Worm (Caenorhabditis elegans) whole organism, young adult: ENCODE results near the gene M05D6.8.
A peak's percentile ranks its signal among the peaks of the same experiment; 100 is the strongest.

Source experiments
- B0019.2 ChIP-seq: fragments of 200-800 bp; sonication (Bioruptor generic); conservative IDR thresholded peaks from 2 replicates; pipeline ENCODE4 v1.3.6; 2022; ENCODE audit warnings: missing genetic modification reagents, missing genetic modification characterization, missing compliant biosample characterization
- F33H1.4 ChIP-seq: fragments of 200-800 bp; sonication (Bioruptor generic); IDR thresholded peaks from 2 replicates; pipeline ENCODE4 v1.3.6; 2022; ENCODE audit warnings: missing genetic modification reagents, missing genetic modification characterization, missing compliant biosample characterization
- F39B2.1 ChIP-seq: fragments of 200-800 bp; sonication (Bioruptor generic); IDR thresholded peaks from 2 replicates; pipeline ENCODE4 v1.3.6; 2022; ENCODE audit warnings: missing genetic modification reagents, missing genetic modification characterization, missing compliant biosample characterization
- F49E8.2 ChIP-seq: sonication (generic microtip); optimal IDR thresholded peaks from 3 replicates; lab custom pipeline; 2017; ENCODE audit warnings: missing genetic modification characterization, mild to moderate bottlenecking, missing compliant biosample characterization, antibody characterized with exemption, moderate library complexity; ENCODE audit not compliant: insufficient read depth
- F57A8.1 ChIP-seq: fragments of 200-800 bp; sonication (Bioruptor generic); optimal IDR thresholded peaks from 2 replicates; lab custom pipeline; 2018; ENCODE audit warnings: mild to moderate bottlenecking, missing genetic modification characterization, moderate library complexity, missing compliant biosample characterization
- T26A5.8 ChIP-seq: sonication (generic microtip); optimal IDR thresholded peaks from 2 replicates; lab custom pipeline; 2016; ENCODE audit warnings: missing genetic modification characterization, missing compliant biosample characterization
- Y53G8AR.9 ChIP-seq: fragments of 200-800 bp; sonication (Bioruptor generic); conservative IDR thresholded peaks from 2 replicates; pipeline ENCODE4 v1.3.6; 2022; ENCODE audit warnings: missing genetic modification reagents, missing genetic modification characterization, missing compliant biosample characterization
- Y67H2A.10 ChIP-seq: fragments of 200-800 bp; sonication (Bioruptor generic); conservative IDR thresholded peaks from 2 replicates; pipeline ENCODE4 v1.3.6; 2022; ENCODE audit warnings: missing genetic modification reagents, missing genetic modification characterization, missing compliant biosample characterization
- akir-1 ChIP-seq: fragments of 200-800 bp; sonication (Bioruptor generic); optimal IDR thresholded peaks from 2 replicates; lab custom pipeline; 2018; ENCODE audit warnings: mild to moderate bottlenecking, missing genetic modification characterization, moderate library complexity, missing compliant biosample characterization
- atf-7 ChIP-seq: sonication (generic microtip); optimal IDR thresholded peaks from 2 replicates; lab custom pipeline; 2017; ENCODE audit warnings: mild to moderate bottlenecking, missing genetic modification characterization, missing compliant biosample characterization
- attf-3 ChIP-seq: fragments of 200-800 bp; sonication (Bioruptor generic); conservative IDR thresholded peaks from 2 replicates; pipeline ENCODE4 v1.3.6; 2022; ENCODE audit warnings: missing genetic modification reagents, missing genetic modification characterization, missing compliant biosample characterization
- bed-2 ChIP-seq: fragments of 200-800 bp; sonication (Bioruptor generic); IDR thresholded peaks from 2 replicates; pipeline ENCODE4 v1.3.6; 2022; ENCODE audit warnings: missing genetic modification reagents, missing genetic modification characterization, missing compliant biosample characterization
- cebp-1 ChIP-seq, 2 experiments: fragments of 200-800 bp in 1 of 2; sonication (Bioruptor generic) in 1 of 2; sonication (generic microtip) in 1 of 2; IDR thresholded peaks in 1 of 2; optimal IDR thresholded peaks in 1 of 2; 2 replicates each; pipeline versions ENCODE4 v1.3.6 to Lab custom; 2017 to 2022; ENCODE audit warnings: missing compliant biosample characterization in 2 of 2, missing genetic modification characterization in 2 of 2, mild to moderate bottlenecking in 1 of 2, missing genetic modification reagents in 1 of 2, moderate library complexity in 1 of 2
- ceh-58 ChIP-seq: fragments of 200-800 bp; sonication (Bioruptor generic); IDR thresholded peaks from 2 replicates; pipeline ENCODE4 v1.3.6; 2022; ENCODE audit warnings: missing genetic modification characterization, missing compliant biosample characterization
- egrh-3 ChIP-seq: fragments of 200-800 bp; sonication (Bioruptor generic); IDR thresholded peaks from 2 replicates; pipeline ENCODE4 v1.3.6; 2022; ENCODE audit warnings: missing genetic modification reagents, missing genetic modification characterization, missing compliant biosample characterization
- fkh-3 ChIP-seq: sonication (generic microtip); optimal IDR thresholded peaks from 2 replicates; lab custom pipeline; 2016; ENCODE audit warnings: mild to moderate bottlenecking, missing genetic modification characterization, missing compliant biosample characterization
- him-1 ChIP-seq: sonication (generic microtip); optimal IDR thresholded peaks from 2 replicates; lab custom pipeline; 2016; ENCODE audit warnings: missing genotype, missing genetic modification reagents, missing genetic modification characterization, missing compliant biosample characterization
- hsf-1 ChIP-seq: fragments of 200-800 bp; sonication (Bioruptor generic); IDR thresholded peaks from 2 replicates; pipeline ENCODE4 v1.3.6; 2022; ENCODE audit warnings: missing genetic modification reagents, missing genetic modification characterization, missing compliant biosample characterization
- let-526 ChIP-seq: fragments of 200-800 bp; sonication (Bioruptor generic); IDR thresholded peaks from 2 replicates; pipeline ENCODE4 v1.3.6; 2022; ENCODE audit warnings: missing genetic modification reagents, missing genetic modification characterization, missing compliant biosample characterization
- lin-40 ChIP-seq: sonication (generic microtip); optimal IDR thresholded peaks from 2 replicates; lab custom pipeline; 2016; ENCODE audit warnings: missing genetic modification characterization, mild to moderate bottlenecking, missing compliant biosample characterization, missing genotype, missing genetic modification reagents
- lin-54 ChIP-seq: fragments of 200-800 bp; sonication (Bioruptor generic); optimal IDR thresholded peaks from 2 replicates; lab custom pipeline; 2018; ENCODE audit warnings: mild to moderate bottlenecking, missing genetic modification characterization, missing compliant biosample characterization
- lir-1 ChIP-seq: fragments of 200-800 bp; sonication (Bioruptor generic); conservative IDR thresholded peaks from 2 replicates; pipeline ENCODE4 v1.3.6; 2022; ENCODE audit warnings: missing genetic modification reagents, missing genetic modification characterization, missing compliant biosample characterization
- madf-8 ChIP-seq: fragments of 200-800 bp; sonication (Bioruptor generic); conservative IDR thresholded peaks from 2 replicates; pipeline ENCODE4 v1.3.6; 2022; ENCODE audit warnings: missing genetic modification reagents, missing genetic modification characterization, missing compliant biosample characterization
- mes-4 ChIP-seq: sonication (generic microtip); optimal IDR thresholded peaks from 2 replicates; lab custom pipeline; 2016; ENCODE audit warnings: missing genotype, missing genetic modification characterization, missing compliant biosample characterization
- nhr-179 ChIP-seq: sonication (generic microtip); optimal IDR thresholded peaks from 2 replicates; lab custom pipeline; 2016; ENCODE audit warnings: mild to moderate bottlenecking, missing genetic modification characterization, missing compliant biosample characterization
- pha-4 ChIP-seq: fragments of 150-350 bp; sonication (generic microtip); optimal IDR thresholded peaks from 2 replicates; lab custom pipeline; 2014; ENCODE audit warnings: missing biosample characterization, missing genetic modification reagents, missing genetic modification characterization
- rcor-1 ChIP-seq: fragments of 200-800 bp; sonication (Bioruptor generic); IDR thresholded peaks from 2 replicates; pipeline ENCODE4 v1.3.6; 2022; ENCODE audit warnings: missing genetic modification reagents, missing genetic modification characterization, missing compliant biosample characterization
- sea-2 ChIP-seq: fragments of 200-800 bp; sonication (Bioruptor generic); IDR thresholded peaks from 2 replicates; pipeline ENCODE4 v1.3.6; 2022; ENCODE audit warnings: missing genetic modification characterization, missing compliant biosample characterization
- somi-1 ChIP-seq: fragments of 200-800 bp; sonication (Bioruptor generic); optimal IDR thresholded peaks from 2 replicates; lab custom pipeline; 2018; ENCODE audit warnings: mild to moderate bottlenecking, missing genetic modification characterization, missing compliant biosample characterization
- sptf-2 ChIP-seq: fragments of 200-800 bp; sonication (Bioruptor generic); optimal IDR thresholded peaks from 2 replicates; lab custom pipeline; 2018; ENCODE audit warnings: mild to moderate bottlenecking, missing genetic modification characterization, missing compliant biosample characterization
- tbp1 ChIP-seq: fragments of 200-800 bp; sonication (Bioruptor generic); optimal IDR thresholded peaks from 2 replicates; lab custom pipeline; 2018; ENCODE audit warnings: mild to moderate bottlenecking, missing genetic modification characterization, missing compliant biosample characterization
- tlf-1 ChIP-seq: fragments of 200-800 bp; sonication (Bioruptor generic); optimal IDR thresholded peaks from 2 replicates; lab custom pipeline; 2018; ENCODE audit warnings: mild to moderate bottlenecking, missing genetic modification characterization, missing compliant biosample characterization
- unc-130 ChIP-seq: sonication (generic microtip); optimal IDR thresholded peaks from 2 replicates; lab custom pipeline; 2016; ENCODE audit warnings: missing genetic modification reagents, missing genetic modification characterization, missing compliant biosample characterization
- zfh-2 ChIP-seq: fragments of 200-800 bp; sonication (Bioruptor generic); conservative IDR thresholded peaks from 2 replicates; pipeline ENCODE4 v1.3.6; 2022; ENCODE audit warnings: missing genetic modification reagents, missing genetic modification characterization, missing compliant biosample characterization
- ztf-18 ChIP-seq: sonication (generic microtip); optimal IDR thresholded peaks from 2 replicates; lab custom pipeline; 2016; ENCODE audit warnings: missing genotype, mild to moderate bottlenecking, missing genetic modification characterization, missing compliant biosample characterization

Gene M05D6.8

DNA sequence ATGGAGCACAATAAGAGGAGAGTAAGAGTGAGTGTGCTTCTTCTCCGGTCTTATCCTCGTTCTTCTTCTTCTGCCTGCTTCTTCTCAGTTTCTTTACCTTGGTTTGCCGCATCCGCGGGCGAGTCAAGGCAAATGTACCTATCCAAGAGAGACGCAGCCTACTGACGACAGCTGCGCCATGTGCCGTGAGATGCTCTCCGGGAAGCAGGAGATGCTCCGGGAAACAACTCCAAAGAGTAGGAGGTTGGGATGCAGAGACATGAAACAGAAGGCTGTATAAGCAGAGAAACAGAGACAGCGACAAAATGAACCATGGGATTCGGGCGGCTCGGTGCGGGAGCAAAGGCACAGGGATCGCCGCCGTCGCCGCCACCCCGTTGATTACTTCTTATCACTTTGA lies 28.0 kb upstream of the M05D6.8 start:
- TF ChIP-seq cebp-1 (GFP tag; IDR thresholded peaks at IDR 0.05; lab: Robert Waterston, UW) (no peak), cebp-1 (tag; optimal IDR thresholded peaks at IDR 0.05; lab: Kevin White, UChicago) (peak; percentile 11), unc-130 (GFP tag; lab: Kevin White, UChicago) (no peak), bed-2 (GFP tag; lab: Robert Waterston, UW) (0 out of 2 replicates have a peak, but pooled peaks have one; percentile 7), let-526 (GFP tag; lab: Robert Waterston, UW) (no peak)

DNA sequence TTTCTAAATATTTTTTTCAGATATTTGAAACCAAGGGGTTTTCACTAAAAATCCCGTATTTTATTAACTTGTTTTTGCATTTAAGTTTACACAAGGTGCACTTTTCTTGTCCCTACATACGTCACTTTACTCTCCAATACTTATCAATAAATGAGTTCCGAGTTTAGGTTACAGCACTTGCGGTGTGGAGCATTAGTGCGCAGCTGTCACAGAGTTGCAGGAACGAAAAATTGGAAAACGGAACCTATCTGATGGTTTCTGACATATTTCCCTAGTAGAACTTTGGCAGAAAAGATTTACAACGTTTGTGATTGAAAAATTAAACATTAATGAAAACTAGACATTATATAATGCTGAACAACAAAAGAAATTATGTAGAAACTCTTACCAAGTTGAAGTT lies 27.1 kb upstream of the M05D6.8 start:
- TF ChIP-seq pha-4, result no peak
- no peak for TF ChIP-seq nhr-179
- TF ChIP-seq fkh-3 (tag; lab: Kevin White, UChicago), result no peak
- TF ChIP-seq F33H1.4 (GFP tag; lab: Robert Waterston, UW), result no peak
- TF ChIP-seq attf-3, result no peak
- no peak for TF ChIP-seq atf-7 (tag; lab: Kevin White, UChicago)
- TF ChIP-seq somi-1 (GFP tag; lab: Kevin White, UChicago), result no peak
- no peak for TF ChIP-seq T26A5.8
- no peak for TF ChIP-seq ceh-58 (GFP tag; lab: Robert Waterston, UW)
- TF ChIP-seq F49E8.2 (tag; lab: Kevin White, UChicago), result no peak
- no peak for TF ChIP-seq bed-2 (GFP tag; lab: Robert Waterston, UW)
- TF ChIP-seq sea-2 (GFP tag; lab: Robert Waterston, UW), result no peak

DNA sequence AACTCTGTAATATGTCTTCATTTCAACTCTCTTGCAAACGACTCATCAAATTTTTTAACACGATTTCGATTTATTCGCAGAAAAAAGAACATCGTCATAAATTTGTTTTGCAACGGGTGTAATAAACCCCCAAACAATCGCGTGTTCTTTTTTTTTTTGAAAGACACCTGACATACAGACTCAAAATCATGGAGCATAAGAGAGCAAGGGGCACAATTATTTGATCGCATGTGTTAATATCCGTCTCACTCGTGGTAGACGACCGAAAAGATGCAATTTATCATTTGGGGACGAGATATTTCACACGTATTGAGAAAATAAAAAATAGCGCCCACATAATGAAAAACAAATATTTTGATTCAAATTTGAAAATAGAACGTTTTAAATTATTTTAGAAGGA lies 25.1 kb upstream of the M05D6.8 start:
- TF ChIP-seq F39B2.1 (GFP tag; lab: Robert Waterston, UW) (no peak), lin-40 (tag; lab: Kevin White, UChicago) (no peak), B0019.2 (no peak), ztf-18 (tag; lab: Kevin White, UChicago) (no peak), Y53G8AR.9 (no peak), rcor-1 (GFP tag; lab: Robert Waterston, UW) (no peak)
- TF ChIP-seq, all 124 proteins: peak for 0

ce11 chrII:8494228-8494717 lies 23.2 kb upstream of the M05D6.8 start, which contains the start of gene M05D6.9:
Gene M05D6.9 (plus strand): TSS chrII:8494278.
- no peak for TF ChIP-seq hsf-1 (GFP tag; lab: Robert Waterston, UW)
- TF ChIP-seq sptf-2 (GFP tag; lab: Kevin White, UChicago), result no peak
- TF ChIP-seq lir-1, result no peak
- no peak for TF ChIP-seq Y67H2A.10 (GFP tag; lab: Robert Waterston, UW)
- no peak for TF ChIP-seq madf-8 (GFP tag; lab: Robert Waterston, UW)
- TF ChIP-seq lin-54, result no peak
- no peak for TF ChIP-seq mes-4 (tag; lab: Kevin White, UChicago)
- TF ChIP-seq zfh-2 (GFP tag; lab: Robert Waterston, UW), result no peak
- TF ChIP-seq tlf-1, result no peak
- no peak for TF ChIP-seq tbp1 (GFP tag; lab: Kevin White, UChicago)
- TF ChIP-seq akir-1 (GFP tag; lab: Kevin White, UChicago), result no peak
- no peak for TF ChIP-seq egrh-3 (GFP tag; lab: Robert Waterston, UW)
- TF ChIP-seq F57A8.1 (GFP tag; lab: Kevin White, UChicago), result no peak
- TF ChIP-seq him-1 (tag; lab: Kevin White, UChicago), result no peak
